Fruit fly (Drosophila melanogaster) whole organism, adult: ENCODE results near the gene CG6785.

Source experiments
- CG11617 ChIP-seq: fragments of 200-800 bp; sonication (Bioruptor generic); optimal IDR thresholded peaks from 2 replicates; lab custom pipeline; 2017; ENCODE audit warnings: mild to moderate bottlenecking, missing biosample characterization, missing genetic modification reagents, missing genetic modification characterization
- CG12768 ChIP-seq: fragments of 200-800 bp; sonication (Bioruptor generic); optimal IDR thresholded peaks from 2 replicates; lab custom pipeline; 2017; ENCODE audit warnings: missing biosample characterization, missing genetic modification characterization, mild to moderate bottlenecking, moderate library complexity, missing genetic modification reagents
- CG14711 ChIP-seq: fragments of 200-800 bp; sonication (Bioruptor generic); optimal IDR thresholded peaks from 2 replicates; lab custom pipeline; 2018; ENCODE audit warnings: missing biosample characterization, mild to moderate bottlenecking, missing genetic modification characterization, moderate library complexity
- CG1620 ChIP-seq: fragments of 200-800 bp; sonication (Bioruptor generic); optimal IDR thresholded peaks from 2 replicates; lab custom pipeline; 2016; ENCODE audit warnings: missing biosample characterization, missing genetic modification characterization
- CG33017 ChIP-seq: fragments of 200-800 bp; sonication (Bioruptor generic); optimal IDR thresholded peaks from 2 replicates; lab custom pipeline; 2018; ENCODE audit warnings: missing biosample characterization, mild to moderate bottlenecking, missing genetic modification characterization, moderate library complexity
- CG5204 ChIP-seq: fragments of 200-800 bp; sonication (Bioruptor generic); optimal IDR thresholded peaks from 2 replicates; lab custom pipeline; 2016; ENCODE audit warnings: missing biosample characterization, missing genetic modification characterization
- CG7045 ChIP-seq: fragments of 200-800 bp; sonication (Bioruptor generic); optimal IDR thresholded peaks from 2 replicates; lab custom pipeline; 2017; ENCODE audit warnings: missing biosample characterization, mild to moderate bottlenecking, missing genetic modification characterization
- CG7101 ChIP-seq: fragments of 200-800 bp; sonication (Bioruptor generic); optimal IDR thresholded peaks from 2 replicates; lab custom pipeline; 2018; ENCODE audit warnings: missing biosample characterization, mild to moderate bottlenecking, missing genetic modification characterization, moderate library complexity
- Clk ChIP-seq: fragments of 200-800 bp; sonication (Bioruptor generic); optimal IDR thresholded peaks from 2 replicates; lab custom pipeline; 2017; ENCODE audit warnings: missing biosample characterization, missing genetic modification characterization
- Crg-1 ChIP-seq: fragments of 200-800 bp; sonication (Bioruptor generic); optimal IDR thresholded peaks from 2 replicates; lab custom pipeline; 2016; ENCODE audit warnings: missing biosample characterization, missing genetic modification characterization
- Hr96 ChIP-seq: fragments of 200-800 bp; sonication (Bioruptor generic); optimal IDR thresholded peaks from 2 replicates; lab custom pipeline; 2016; ENCODE audit warnings: missing biosample characterization, missing genetic modification characterization
- Mnt ChIP-seq: fragments of 200-800 bp; sonication (Bioruptor generic); optimal IDR thresholded peaks from 2 replicates; lab custom pipeline; 2016; ENCODE audit warnings: missing biosample characterization, mild to moderate bottlenecking, missing genetic modification characterization
- bab1 ChIP-seq: fragments of 200-800 bp; sonication (Bioruptor generic); optimal IDR thresholded peaks from 3 replicates; lab custom pipeline; 2019; ENCODE audit warnings: missing biosample characterization, mild to moderate bottlenecking, missing genetic modification characterization, moderate library complexity
- cic ChIP-seq: fragments of 200-800 bp; sonication (Bioruptor generic); optimal IDR thresholded peaks from 2 replicates; lab custom pipeline; 2017; ENCODE audit warnings: missing biosample characterization, mild to moderate bottlenecking, missing genetic modification characterization, moderate library complexity
- cnc ChIP-seq, 2 experiments: fragments of >200 bp; optimal IDR thresholded peaks; 2 replicates each; lab custom pipeline; 2017
- kay ChIP-seq: fragments of 200-800 bp; sonication (Bioruptor generic); peaks from one replicate; lab custom pipeline; 2016; ENCODE audit warnings: missing biosample characterization, missing genetic modification characterization, borderline replicate concordance
- ovo ChIP-seq: fragments of 200-800 bp; sonication (Bioruptor generic); optimal IDR thresholded peaks from 2 replicates; lab custom pipeline; 2016; ENCODE audit warnings: missing biosample characterization, missing genetic modification characterization
- pad ChIP-seq: fragments of 200-800 bp; sonication (Bioruptor generic); optimal IDR thresholded peaks from 3 replicates; lab custom pipeline; 2017; ENCODE audit warnings: missing biosample characterization, missing genetic modification characterization, mild to moderate bottlenecking, moderate library complexity, missing genetic modification reagents
- tj ChIP-seq: fragments of 200-800 bp; sonication (Bioruptor generic); optimal IDR thresholded peaks from 3 replicates; lab custom pipeline; 2017; ENCODE audit warnings: missing biosample characterization, mild to moderate bottlenecking, missing genetic modification characterization, moderate library complexity
- toe ChIP-seq: fragments of 200-800 bp; sonication (Bioruptor generic); optimal IDR thresholded peaks from 2 replicates; lab custom pipeline; 2016; ENCODE audit warnings: missing biosample characterization, missing genetic modification characterization

Gene CG6785

dm6 chr2L:12005436-12006396, 39.3 kb downstream of the CG6785 start:
- TF ChIP-seq CG12768 (GFP tag; lab: Kevin White, UChicago) (peak; percentile 67), ovo (GFP tag; lab: Kevin White, UChicago) (peak; percentile 60), Crg-1 (GFP tag; lab: Kevin White, UChicago) (peak; percentile 35), CG14711 (tag; lab: Kevin White, UChicago) (no peak), Hr96 (GFP tag; lab: Kevin White, UChicago) (no peak), pad (GFP tag; lab: Kevin White, UChicago) (peak; percentile 93), cic (peak; percentile 6), tj (GFP tag; lab: Kevin White, UChicago) (peak; percentile 11), cnc (optimal IDR thresholded peaks at IDR 0.05; lab: Kevin White, UChicago) (no peak), bab1 (GFP tag; lab: Kevin White, UChicago) (no peak), Mnt (GFP tag; lab: Kevin White, UChicago) (no peak)

dm6 chr2L:12004211-12004979, 40.6 kb downstream of the CG6785 start:
- TF ChIP-seq pad (GFP tag; lab: Kevin White, UChicago) = no peak
- no peak for TF ChIP-seq CG7045 (GFP tag; lab: Kevin White, UChicago)
- no peak for TF ChIP-seq CG12768 (GFP tag; lab: Kevin White, UChicago)
- TF ChIP-seq kay = peak; percentile 94
- no peak for TF ChIP-seq CG11617 (GFP tag; lab: Kevin White, UChicago)
- TF ChIP-seq toe (GFP tag; lab: Kevin White, UChicago) = peak; percentile 37
- no peak for TF ChIP-seq CG1620 (GFP tag; lab: Kevin White, UChicago)
- TF ChIP-seq Clk = no peak
- TF ChIP-seq CG5204 = peak; percentile 48
- peak in 1 of 2 experiments; percentile 15 for TF ChIP-seq cnc (optimal IDR thresholded peaks at IDR 0.05; lab: Kevin White, UChicago)
- peak; percentile 58 for TF ChIP-seq CG33017
- TF ChIP-seq Crg-1 (GFP tag; lab: Kevin White, UChicago) = no peak
- TF ChIP-seq Hr96 (GFP tag; lab: Kevin White, UChicago) = no peak
- no peak for TF ChIP-seq bab1 (GFP tag; lab: Kevin White, UChicago)
- TF ChIP-seq CG7101 (tag; lab: Kevin White, UChicago) = peak; percentile 15
- TF ChIP-seq ovo (GFP tag; lab: Kevin White, UChicago) = no peak
- no peak for TF ChIP-seq Mnt (GFP tag; lab: Kevin White, UChicago)
- TF ChIP-seq tj (GFP tag; lab: Kevin White, UChicago) = no peak
- no peak for TF ChIP-seq cic
- peak; percentile 19 for TF ChIP-seq CG14711 (tag; lab: Kevin White, UChicago)

- TF ChIP-seq CG7045 (GFP tag; lab: Kevin White, UChicago) = no peak
- TF ChIP-seq ovo (GFP tag; lab: Kevin White, UChicago) = no peak
- TF ChIP-seq Mnt (GFP tag; lab: Kevin White, UChicago) = no peak
- TF ChIP-seq toe (GFP tag; lab: Kevin White, UChicago) = no peak
- TF ChIP-seq tj (GFP tag; lab: Kevin White, UChicago) = peak; percentile 16
- no peak for TF ChIP-seq CG14711 (tag; lab: Kevin White, UChicago)
- TF ChIP-seq Hr96 (GFP tag; lab: Kevin White, UChicago) = peak; percentile 17
- TF ChIP-seq pad (GFP tag; lab: Kevin White, UChicago) = peak; percentile 99
- peak; percentile 23 for TF ChIP-seq bab1 (GFP tag; lab: Kevin White, UChicago)
- no peak for TF ChIP-seq CG12768 (GFP tag; lab: Kevin White, UChicago)
- TF ChIP-seq CG33017 = no peak
Measured at dm6 chr2L:12003792-12004210, 41.2 kb downstream of the CG6785 start.

dm6 chr2L:12002922-12003791, 41.8 kb downstream of the CG6785 start:
- TF ChIP-seq cnc (optimal IDR thresholded peaks at IDR 0.05; lab: Kevin White, UChicago) = no peak
- TF ChIP-seq tj (GFP tag; lab: Kevin White, UChicago) = peak; percentile 76
- peak; percentile 55 for TF ChIP-seq Hr96 (GFP tag; lab: Kevin White, UChicago)
- peak; percentile 22 for TF ChIP-seq CG5204
- TF ChIP-seq pad (GFP tag; lab: Kevin White, UChicago) = no peak
- TF ChIP-seq toe (GFP tag; lab: Kevin White, UChicago) = peak; percentile 17
- TF ChIP-seq ovo (GFP tag; lab: Kevin White, UChicago) = peak; percentile 62
- TF ChIP-seq CG1620 (GFP tag; lab: Kevin White, UChicago) = no peak
- TF ChIP-seq Mnt (GFP tag; lab: Kevin White, UChicago) = peak; percentile 72
- peak; percentile 29 for TF ChIP-seq CG33017
- no peak for TF ChIP-seq kay
- peak; percentile 16 for TF ChIP-seq CG7101 (tag; lab: Kevin White, UChicago)
- no peak for TF ChIP-seq CG7045 (GFP tag; lab: Kevin White, UChicago)
- peak; percentile 47 for TF ChIP-seq CG11617 (GFP tag; lab: Kevin White, UChicago)
- no peak for TF ChIP-seq Crg-1 (GFP tag; lab: Kevin White, UChicago)
- TF ChIP-seq Clk = peak; percentile 18
- no peak for TF ChIP-seq CG14711 (tag; lab: Kevin White, UChicago)
- TF ChIP-seq cic = peak; percentile 97
- peak; percentile 48 for TF ChIP-seq bab1 (GFP tag; lab: Kevin White, UChicago)
- TF ChIP-seq CG12768 (GFP tag; lab: Kevin White, UChicago) = peak; percentile 96
